In genomic region chr3L:4624371-4625154, dm6 we compare ENCODE assay signal across 1 fruit fly cellular context.
A peak's percentile ranks its signal among the peaks of the same experiment; 100 is the strongest.
TF ChIP-seq lines count a peak whose summit lies in the region.

No protein-coding gene starts in this region.

TF ChIP-seq in whole organism, embryonic, 481 proteins besides CTCF, POLR2A, EP300 and RAD21 (continued from another document):
- TF ChIP-seq Hr39 (optimal IDR thresholded peaks at IDR 0.05; lab: Kevin White, UChicago) (no peak), gcm (GFP tag; optimal IDR thresholded peaks at IDR 0.05; lab: Kevin White, UChicago) (peak; percentile 76), Bteb2 (GFP tag; optimal IDR thresholded peaks at IDR 0.05; lab: Kevin White, UChicago) (peak; percentile 67), CG1024 (GFP tag; IDR thresholded peaks at IDR 0.05; lab: Robert Waterston, UW) (peak; percentile 66), Tbp (GFP tag; optimal IDR thresholded peaks at IDR 0.05; lab: Kevin White, UChicago) (no peak), ro (GFP tag; IDR thresholded peaks at IDR 0.05; lab: Robert Waterston, UW) (peak; percentile 69; the same call in 1 of the 2 replicates), ERR (GFP tag; optimal IDR thresholded peaks at IDR 0.05; lab: Kevin White, UChicago) (peak; percentile 71), CG34422 (GFP tag; IDR thresholded peaks at IDR 0.05; lab: Robert Waterston, UW) (peak; percentile 87), chif (GFP tag; optimal IDR thresholded peaks at IDR 0.05; lab: Kevin White, UChicago) (peak; percentile 87 to 91), oc (tag; optimal IDR thresholded peaks at IDR 0.05; lab: Kevin White, UChicago) (peak; percentile 80), tgo (GFP tag; IDR thresholded peaks at IDR 0.05; lab: Robert Waterston, UW) (peak; percentile 89), prd (optimal IDR thresholded peaks at IDR 0.05; lab: Kevin White, UChicago) (no peak), prd (GFP tag; IDR thresholded peaks at IDR 0.05; lab: Robert Waterston, UW) (peak; percentile 86), Nf-YC (tag; optimal IDR thresholded peaks at IDR 0.05; lab: Kevin White, UChicago) (peak; percentile 52), gce (GFP tag; IDR thresholded peaks at IDR 0.05; lab: Robert Waterston, UW) (peak; percentile 80), exex (tag; optimal IDR thresholded peaks at IDR 0.05; lab: Kevin White, UChicago) (peak; percentile 43), CG11695 (GFP tag; IDR thresholded peaks at IDR 0.05; lab: Robert Waterston, UW) (peak; percentile 92), Gsc (GFP tag; IDR thresholded peaks at IDR 0.05; lab: Robert Waterston, UW) (no peak; the same call in 1 of the 2 replicates), Vsx1 (GFP tag; optimal IDR thresholded peaks at IDR 0.05; lab: Kevin White, UChicago) (peak; percentile 40), Blimp-1 (GFP tag; optimal IDR thresholded peaks at IDR 0.05; lab: Kevin White, UChicago) (peak; percentile 87), CG2116 (GFP tag; optimal IDR thresholded peaks at IDR 0.05; lab: Kevin White, UChicago) (peak; percentile 58), CG6254 (GFP tag; optimal IDR thresholded peaks at IDR 0.05; lab: Kevin White, UChicago) (peak; percentile 74), wor (GFP tag; IDR thresholded peaks at IDR 0.05; lab: Robert Waterston, UW) (peak; percentile 83), Usf (GFP tag; optimal IDR thresholded peaks at IDR 0.05; lab: Kevin White, UChicago) (peak; percentile 57), bbx (GFP tag; IDR thresholded peaks at IDR 0.05; lab: Robert Waterston, UW; ENCODE audit: partially characterized antibody) (no peak), gsb-n (tag; optimal IDR thresholded peaks at IDR 0.05; lab: Kevin White, UChicago) (peak; percentile 47), tll (GFP tag; optimal IDR thresholded peaks at IDR 0.05; lab: Kevin White, UChicago) (no peak), CG6683 (GFP tag; optimal IDR thresholded peaks at IDR 0.05; lab: Kevin White, UChicago) (peak; percentile 72), ham (GFP tag; IDR thresholded peaks at IDR 0.05; lab: Robert Waterston, UW) (no peak; the same call in 1 of the 2 replicates), CG34224 (GFP tag; IDR thresholded peaks at IDR 0.05; lab: Robert Waterston, UW; ENCODE audit: partially characterized antibody) (no peak), ftz-f1 (GFP tag; optimal IDR thresholded peaks at IDR 0.05; lab: Kevin White, UChicago) (no peak), PHDP (tag; optimal IDR thresholded peaks at IDR 0.05; lab: Kevin White, UChicago) (peak; percentile 91), CG15696 (tag; optimal IDR thresholded peaks at IDR 0.05; lab: Kevin White, UChicago) (peak; percentile 85), toy (GFP tag; IDR thresholded peaks at IDR 0.05; lab: Robert Waterston, UW) (no peak), ranshi (GFP tag; IDR thresholded peaks at IDR 0.05; lab: Robert Waterston, UW) (peak; percentile 74; the same call in 1 of the 2 replicates), CG2202 (tag; optimal IDR thresholded peaks at IDR 0.05; lab: Kevin White, UChicago) (peak; percentile 56), Hmr (GFP tag; optimal IDR thresholded peaks at IDR 0.05; lab: Kevin White, UChicago) (peak; percentile 76), seq (GFP tag; IDR thresholded peaks at IDR 0.05; lab: Robert Waterston, UW) (peak; percentile 82), kni (GFP tag; optimal IDR thresholded peaks at IDR 0.05; lab: Kevin White, UChicago) (peak; percentile 50), pb (GFP tag; optimal IDR thresholded peaks at IDR 0.05; lab: Kevin White, UChicago) (peak; percentile 86), CG17912 (GFP tag; optimal IDR thresholded peaks at IDR 0.05; lab: Kevin White, UChicago) (peak; percentile 41), CG12391 (tag; optimal IDR thresholded peaks at IDR 0.05; lab: Kevin White, UChicago) (peak; percentile 91)
